Worm (Caenorhabditis elegans) whole organism, L4 larva: ENCODE results near the gene Y40B10A.9.
A peak's percentile ranks its signal among the peaks of the same experiment; 100 is the strongest.

Experiments
- D1046.2 ChIP-seq: fragments of 200-800 bp; sonication (Bioruptor generic); IDR thresholded peaks from 2 replicates; pipeline ENCODE4 v1.3.6; 2022; ENCODE audit warnings: missing genetic modification characterization, missing compliant biosample characterization
- F26F4.8 ChIP-seq: fragments of 200-800 bp; sonication (Bioruptor generic); conservative IDR thresholded peaks from 2 replicates; pipeline ENCODE4 v1.3.6; 2022; ENCODE audit warnings: missing genetic modification characterization, missing compliant biosample characterization
- F44E2.7 ChIP-seq: fragments of 200-800 bp; sonication (Bioruptor generic); IDR thresholded peaks from 2 replicates; pipeline ENCODE4 v2.1.2; 2022; ENCODE audit warnings: missing genetic modification characterization, missing compliant biosample characterization
- Y48G9A.11 ChIP-seq: fragments of 200-800 bp; sonication (Bioruptor generic); IDR thresholded peaks from 2 replicates; pipeline ENCODE4 v1.3.6; 2022; ENCODE audit warnings: missing genetic modification reagents, missing genetic modification characterization, missing compliant biosample characterization
- ZK337.2 ChIP-seq: fragments of 200-800 bp; sonication (Bioruptor generic); IDR thresholded peaks from 2 replicates; pipeline ENCODE4 v1.3.6; 2022; ENCODE audit warnings: missing genetic modification reagents, missing genetic modification characterization, missing compliant biosample characterization
- aha-1 ChIP-seq: fragments of 150-350 bp; peaks from one replicate; lab custom pipeline; 2014; ENCODE audit warnings: missing biosample characterization, missing genetic modification characterization
- aly-2 ChIP-seq: sonication (generic microtip); optimal IDR thresholded peaks from 2 replicates; lab custom pipeline; 2018; ENCODE audit warnings: missing biosample characterization, missing genetic modification characterization
- ama-1 ChIP-seq: fragments of 150-350 bp; optimal IDR thresholded peaks from 2 replicates; lab custom pipeline; 2014; ENCODE audit warnings: inconsistent platforms, mixed read lengths
- cey-2 ChIP-seq: sonication (generic microtip); optimal IDR thresholded peaks from 3 replicates; lab custom pipeline; 2017; ENCODE audit warnings: missing genetic modification characterization, mild to moderate bottlenecking, missing compliant biosample characterization, antibody characterized with exemption, borderline replicate concordance; ENCODE audit not compliant: insufficient read depth
- ctbp-1 ChIP-seq: fragments of 200-800 bp; sonication (Bioruptor generic); IDR thresholded peaks from 2 replicates; pipeline ENCODE4 v1.3.6; 2022; ENCODE audit warnings: missing genetic modification reagents, missing genetic modification characterization, missing compliant biosample characterization
- daf-8 ChIP-seq: fragments of 200-800 bp; sonication (Bioruptor generic); IDR thresholded peaks from 2 replicates; pipeline ENCODE4 v1.3.6; 2022; ENCODE audit warnings: missing genetic modification characterization, missing compliant biosample characterization
- dmd-6 ChIP-seq: fragments of 200-800 bp; sonication (Bioruptor generic); IDR thresholded peaks from 2 replicates; pipeline ENCODE4 v1.3.6; 2022; ENCODE audit warnings: missing genetic modification reagents, missing genetic modification characterization, missing compliant biosample characterization
- dmd-8 ChIP-seq: fragments of 200-800 bp; sonication (Bioruptor generic); IDR thresholded peaks from 2 replicates; pipeline ENCODE4 v1.3.6; 2022; ENCODE audit warnings: missing genetic modification characterization, missing compliant biosample characterization
- duxl-1 ChIP-seq: sonication (generic microtip); optimal IDR thresholded peaks from 2 replicates; lab custom pipeline; 2016; ENCODE audit warnings: mild to moderate bottlenecking, missing genetic modification characterization, moderate library complexity, missing compliant biosample characterization; ENCODE audit not compliant: poor library complexity
- dve-1 ChIP-seq: sonication (generic microtip); optimal IDR thresholded peaks from 2 replicates; lab custom pipeline; 2017; ENCODE audit warnings: antibody characterized with exemption, mild to moderate bottlenecking, missing genetic modification characterization, missing compliant biosample characterization; ENCODE audit not compliant: insufficient read depth
- egl-43 ChIP-seq: fragments of 200-800 bp; sonication (Bioruptor generic); IDR thresholded peaks from 2 replicates; pipeline ENCODE4 v1.3.6; 2022; ENCODE audit warnings: missing genetic modification reagents, missing genetic modification characterization, missing compliant biosample characterization
- fos-1 ChIP-seq: fragments of 150-350 bp; optimal IDR thresholded peaks from 2 replicates; lab custom pipeline; 2014; ENCODE audit warnings: missing biosample characterization, missing genetic modification characterization
- hmg-1.1 ChIP-seq: fragments of 200-800 bp; sonication (Bioruptor generic); IDR thresholded peaks from 2 replicates; pipeline ENCODE4 v1.3.6; 2022; ENCODE audit warnings: missing genetic modification reagents, missing genetic modification characterization, missing compliant biosample characterization
- lim-7 ChIP-seq: fragments of 200-800 bp; sonication (Bioruptor generic); IDR thresholded peaks from 2 replicates; pipeline ENCODE4 v1.3.6; 2022; ENCODE audit warnings: missing genetic modification characterization, missing compliant biosample characterization
- lin-29 ChIP-seq: fragments of 200-800 bp; sonication (Bioruptor generic); IDR thresholded peaks from 2 replicates; pipeline ENCODE4 v1.3.6; 2022; ENCODE audit warnings: missing genetic modification reagents, missing genetic modification characterization, missing compliant biosample characterization
- lin-38 ChIP-seq: fragments of 200-800 bp; sonication (Bioruptor generic); IDR thresholded peaks from 2 replicates; pipeline ENCODE4 v1.3.6; 2022; ENCODE audit warnings: missing genetic modification reagents, missing genetic modification characterization, missing compliant biosample characterization
- lsy-2 ChIP-seq, 2 experiments: fragments of 150-350 bp in 1 of 2; sonication (generic microtip) in 1 of 2; optimal IDR thresholded peaks; 2 replicates each; lab custom pipeline; 2014 to 2017; ENCODE audit warnings: missing biosample characterization in 2 of 2, missing genetic modification characterization in 2 of 2
- madf-9 ChIP-seq: fragments of 200-800 bp; sonication (Bioruptor generic); conservative IDR thresholded peaks from 2 replicates; pipeline ENCODE4 v1.3.6; 2022; ENCODE audit warnings: missing genetic modification reagents, missing genetic modification characterization, missing compliant biosample characterization
- mep-1 ChIP-seq: fragments of 150-350 bp; sonication (generic microtip); optimal IDR thresholded peaks from 3 replicates; lab custom pipeline; 2014; ENCODE audit warnings: missing biosample characterization, missing genetic modification characterization
- nhr-10 ChIP-seq: fragments of 150-350 bp; optimal IDR thresholded peaks from 2 replicates; lab custom pipeline; 2014; ENCODE audit warnings: missing biosample characterization, missing genetic modification characterization
- nhr-28 ChIP-seq: fragments of 150-350 bp; optimal IDR thresholded peaks from 2 replicates; lab custom pipeline; 2014; ENCODE audit warnings: missing biosample characterization, missing genetic modification characterization
- nhr-42 ChIP-seq: fragments of 200-800 bp; sonication (Bioruptor generic); IDR thresholded peaks from 2 replicates; pipeline ENCODE4 v1.3.6; 2022; ENCODE audit warnings: missing genetic modification characterization, missing compliant biosample characterization
- set-16 ChIP-seq: fragments of 200-800 bp; sonication (Bioruptor generic); IDR thresholded peaks from 2 replicates; pipeline ENCODE4 v1.3.6; 2022; ENCODE audit warnings: missing genetic modification reagents, missing genetic modification characterization, missing compliant biosample characterization
- skn-1 ChIP-seq: fragments of 150-350 bp; optimal IDR thresholded peaks from 2 replicates; lab custom pipeline; 2014; ENCODE audit warnings: missing biosample characterization, missing genetic modification characterization
- spr-1 ChIP-seq: sonication (generic microtip); optimal IDR thresholded peaks from 2 replicates; lab custom pipeline; 2016; ENCODE audit warnings: mild to moderate bottlenecking, missing genetic modification characterization, missing compliant biosample characterization
- tag-97 ChIP-seq: fragments of 200-800 bp; sonication (Bioruptor generic); IDR thresholded peaks from 2 replicates; pipeline ENCODE4 v1.3.6; 2022; ENCODE audit warnings: missing genetic modification characterization, missing compliant biosample characterization
- zfp-3 ChIP-seq: fragments of 200-800 bp; sonication (Bioruptor generic); conservative IDR thresholded peaks from 2 replicates; pipeline ENCODE4 v1.3.6; 2022; ENCODE audit warnings: missing genetic modification reagents, missing genetic modification characterization, missing compliant biosample characterization

Y40B10A.9 gene

ce11 chrV:2095204-2095603, 22.5 kb upstream of the Y40B10A.9 start, which contains the start of gene F36F12.2:
Gene F36F12.2 (minus strand): TSS chrV:2095304.
- no peak for TF ChIP-seq F26F4.8 (GFP tag; lab: Robert Waterston, UW)
- no peak for TF ChIP-seq mep-1 (tag; lab: Kevin White, UChicago)
- TF ChIP-seq nhr-10 (tag; lab: Kevin White, UChicago) = no peak
- no peak for TF ChIP-seq ZK337.2 (GFP tag; lab: Robert Waterston, UW)
- no peak for TF ChIP-seq lin-38 (GFP tag; lab: Robert Waterston, UW)
- TF ChIP-seq hmg-1.1 (GFP tag; lab: Robert Waterston, UW) = no peak
- TF ChIP-seq duxl-1 (tag; lab: Kevin White, UChicago) = no peak
- TF ChIP-seq D1046.2 (GFP tag; lab: Robert Waterston, UW) = no peak
- no peak for TF ChIP-seq lin-29 (GFP tag; lab: Robert Waterston, UW)

- TF ChIP-seq aha-1 (tag; lab: Kevin White, UChicago) (peak; percentile 69), lin-38 (GFP tag; lab: Robert Waterston, UW) (0 out of 2 replicates have a peak, but pooled peaks have one; percentile 8), Y48G9A.11 (GFP tag; lab: Robert Waterston, UW) (peak; percentile 48; the same call in 1 of the 2 replicates)
- TF ChIP-seq, all 104 proteins: peak for 3; not testable (repeated sequence) for 101
Observed at ce11 chrV:2090321-2090720, 17.6 kb upstream of the Y40B10A.9 start, which contains the start of gene ztf-28. Gene ztf-28 (plus strand): TSS chrV:2090669.

ce11 chrV:2085745-2086267, 13.1 kb upstream of the Y40B10A.9 start, which contains the start of gene F36F12.3:
Gene F36F12.3 (plus strand): TSS chrV:2085795.
- TF ChIP-seq set-16 (peak; percentile 78), F44E2.7 (GFP tag; lab: Robert Waterston, UW) (0 out of 2 replicates have a peak, but pooled peaks have one; percentile 33), egl-43 (GFP tag; lab: Robert Waterston, UW) (peak; percentile 65; the same call in 1 of the 2 replicates)

- TF ChIP-seq aha-1 (tag; lab: Kevin White, UChicago) (peak; percentile 93), lim-7 (GFP tag; lab: Robert Waterston, UW) (no peak), set-16 (peak; percentile 48; the same call in 1 of the 2 replicates)
Observed at ce11 chrV:2083869-2084268, 11.2 kb upstream of the Y40B10A.9 start.

- no peak for TF ChIP-seq set-16
- TF ChIP-seq lsy-2 (tag; optimal IDR thresholded peaks at IDR 0.05; lab: Kevin White, UChicago) = no peak
- no peak for TF ChIP-seq nhr-28 (tag; lab: Kevin White, UChicago)
- TF ChIP-seq nhr-42 (GFP tag; lab: Robert Waterston, UW) = no peak
- no peak for TF ChIP-seq ama-1 (lab: Kevin White, UChicago)
- TF ChIP-seq zfp-3 = no peak
- TF ChIP-seq spr-1 (tag; lab: Kevin White, UChicago) = no peak
- TF ChIP-seq nhr-10 (tag; lab: Kevin White, UChicago) = no peak
- TF ChIP-seq dmd-8 (GFP tag; lab: Robert Waterston, UW) = no peak
- TF ChIP-seq cey-2 (tag; lab: Kevin White, UChicago) = no peak
- no peak for TF ChIP-seq dve-1 (tag; lab: Kevin White, UChicago)
- no peak for TF ChIP-seq tag-97 (GFP tag; lab: Robert Waterston, UW)
- TF ChIP-seq dmd-6 (GFP tag; lab: Robert Waterston, UW) = no peak
- no peak for TF ChIP-seq skn-1 (tag; lab: Kevin White, UChicago)
- TF ChIP-seq madf-9 = no peak
- no peak for TF ChIP-seq daf-8 (GFP tag; lab: Robert Waterston, UW)
- no peak for TF ChIP-seq ctbp-1 (GFP tag; lab: Robert Waterston, UW)
- no peak for TF ChIP-seq fos-1 (tag; lab: Kevin White, UChicago)
- TF ChIP-seq aly-2 (tag; lab: Kevin White, UChicago) = no peak
Observed at ce11 chrV:2081894-2082293, 9.2 kb upstream of the Y40B10A.9 start.
